Worm (Caenorhabditis elegans): Measurements from ENCODE around the gene F43G6.17.

- TF ChIP-seq K02D7.2 (tag; optimal IDR thresholded peaks at IDR 0.05) (no peak), ceh-18 (tag; optimal IDR thresholded peaks at IDR 0.05) (no peak), fkh-10 (GFP tag; optimal IDR thresholded peaks at IDR 0.05) (no peak), unc-55 (GFP tag; optimal IDR thresholded peaks at IDR 0.05) (no peak), pqm-1 (tag; optimal IDR thresholded peaks at IDR 0.05) (no peak), lin-11 (tag; optimal IDR thresholded peaks at IDR 0.05) (no peak), hlh-13 (GFP tag; optimal IDR thresholded peaks at IDR 0.05) (no peak), sox-4 (tag; optimal IDR thresholded peaks at IDR 0.05) (no peak), pha-4 (tag; optimal IDR thresholded peaks at IDR 0.05) (no peak), ama-1 (optimal IDR thresholded peaks at IDR 0.05) (no peak), eyg-1 (tag; optimal IDR thresholded peaks at IDR 0.05) (no peak), T23F11.4 (GFP tag; optimal IDR thresholded peaks at IDR 0.05) (no peak)
Measured at ce11 chrII:11839116-11839515, 36.6 kb downstream of the F43G6.17 start.

All from whole organism, late embryonic.